Worm (Caenorhabditis elegans): Measurements from ENCODE around the gene F42H10.6.

Gene F42H10.6

ce11 chrIII:8509644-8510393, 29.6 kb upstream of the F42H10.6 start (continued):
- TF ChIP-seq nhr-179 (tag; optimal IDR thresholded peaks at IDR 0.05) (no peak), F55B11.4 (tag; optimal IDR thresholded peaks at IDR 0.05; ENCODE audit: borderline replicate concordance, insufficient read depth) (no peak), sdz-38 (tag; optimal IDR thresholded peaks at IDR 0.05) (no peak), nfyb-1 (GFP tag; IDR thresholded peaks at IDR 0.05) (no peak), madf-6 (GFP tag; IDR thresholded peaks at IDR 0.05) (0 out of 2 replicates have a peak, but pooled peaks have one; percentile 23), ama-1 (optimal IDR thresholded peaks at IDR 0.05) (no peak), ama-1 (GFP tag; optimal IDR thresholded peaks at IDR 0.05) (no peak)

DNA sequence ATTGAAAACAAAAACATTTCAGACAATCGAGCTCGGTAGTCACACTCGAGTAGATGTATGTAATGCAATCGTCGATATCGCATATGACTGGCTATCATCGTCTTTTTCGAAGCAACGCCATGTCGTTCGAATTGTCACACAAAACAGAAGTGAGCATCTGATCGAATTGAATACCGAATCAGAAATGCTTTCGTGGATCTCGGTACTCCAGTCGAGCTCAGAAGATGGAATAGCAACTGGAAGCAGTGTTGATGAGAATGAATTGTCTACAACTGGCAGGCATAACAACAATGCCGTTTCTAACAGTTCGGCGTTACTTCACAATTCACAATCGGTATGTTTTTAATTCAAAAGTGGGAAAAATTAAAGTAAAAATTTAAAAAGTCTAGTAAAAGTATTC, 29.0 kb upstream of the F42H10.6 start:
- TF ChIP-seq nhr-90 (tag; optimal IDR thresholded peaks at IDR 0.05) (no peak), madf-3 (GFP tag; IDR thresholded peaks at IDR 0.05) (0 out of 2 replicates have a peak, but pooled peaks have one; percentile 52)

ce11 chrIII:8506348-8506747, 26.1 kb upstream of the F42H10.6 start:
- TF ChIP-seq cebp-1 (GFP tag; IDR thresholded peaks at IDR 0.05), result no peak
- TF ChIP-seq cebp-1 (tag; optimal IDR thresholded peaks at IDR 0.05), result peak; percentile 15
- no peak for TF ChIP-seq hlh-12 (tag; optimal IDR thresholded peaks at IDR 0.05)
- TF ChIP-seq K12H6.12 (tag; optimal IDR thresholded peaks at IDR 0.05), result no peak

ce11 chrIII:8504176-8504763, 24.0 kb upstream of the F42H10.6 start:
- TF ChIP-seq B0019.2 (GFP tag; conservative IDR thresholded peaks at IDR 0.05), result no peak
- no peak for TF ChIP-seq efl-1 (GFP tag; optimal IDR thresholded peaks at IDR 0.05)
- no peak for TF ChIP-seq attf-3 (GFP tag; conservative IDR thresholded peaks at IDR 0.05)
- TF ChIP-seq him-1 (tag; optimal IDR thresholded peaks at IDR 0.05), result no peak
- TF ChIP-seq madf-8 (GFP tag; conservative IDR thresholded peaks at IDR 0.05), result no peak
- TF ChIP-seq F33H1.4 (GFP tag; IDR thresholded peaks at IDR 0.05), result no peak
- TF ChIP-seq aptf-2 (GFP tag; conservative IDR thresholded peaks at IDR 0.05), result no peak

ce11 chrIII:8503341-8503740, 23.1 kb upstream of the F42H10.6 start:
- TF ChIP-seq Y56A3A.18 (GFP tag; IDR thresholded peaks at IDR 0.05) (no peak), hlh-26 (GFP tag; conservative IDR thresholded peaks at IDR 0.05) (no peak), Y95B8A.8 (GFP tag; IDR thresholded peaks at IDR 0.05) (no peak), nhr-179 (tag; optimal IDR thresholded peaks at IDR 0.05) (no peak), let-607 (tag; optimal IDR thresholded peaks at IDR 0.05) (no peak), F57C9.4 (tag; optimal IDR thresholded peaks at IDR 0.05) (no peak), efl-1 (GFP tag; optimal IDR thresholded peaks at IDR 0.05) (no peak), attf-6 (GFP tag; IDR thresholded peaks at IDR 0.05) (no peak), hsf-1 (GFP tag; IDR thresholded peaks at IDR 0.05) (no peak), ceh-100 (GFP tag; IDR thresholded peaks at IDR 0.05) (no peak), T26A5.8 (tag; optimal IDR thresholded peaks at IDR 0.05) (no peak), F37B4.10 (GFP tag; IDR thresholded peaks at IDR 0.05) (no peak), chd-7 (tag; optimal IDR thresholded peaks at IDR 0.05) (no peak), rec-8 (tag; optimal IDR thresholded peaks at IDR 0.05) (no peak), tbp1 (GFP tag; optimal IDR thresholded peaks at IDR 0.05) (no peak), B0019.2 (GFP tag; conservative IDR thresholded peaks at IDR 0.05) (no peak), hmg-1.2 (GFP tag; IDR thresholded peaks at IDR 0.05) (no peak), ZK185.1 (tag; optimal IDR thresholded peaks at IDR 0.05; ENCODE audit: poor library complexity, severe bottlenecking) (no peak), snpc-4 (GFP tag; optimal IDR thresholded peaks at IDR 0.05) (no peak), snpc-4 (tag; optimal IDR thresholded peaks at IDR 0.05) (no peak)
